Worm (Caenorhabditis elegans) whole organism, young adult: ENCODE measurements around the gene C08F8.3.

Experiments used
- C06A6.2 ChIP-seq: fragments of 200-800 bp; sonication (Bioruptor generic); conservative IDR thresholded peaks from 2 replicates; pipeline ENCODE4 v1.3.6; 2022; ENCODE audit warnings: missing genetic modification characterization, missing compliant biosample characterization
- C17E4.6 ChIP-seq: fragments of 200-800 bp; sonication (Bioruptor generic); IDR thresholded peaks from 2 replicates; pipeline ENCODE4 v1.3.6; 2022; ENCODE audit warnings: missing genetic modification reagents, missing genetic modification characterization, missing compliant biosample characterization
- D2030.7 ChIP-seq: fragments of 200-800 bp; sonication (Bioruptor generic); IDR thresholded peaks from 2 replicates; pipeline ENCODE4 v1.3.6; 2022; ENCODE audit warnings: missing genetic modification reagents, missing genetic modification characterization, missing compliant biosample characterization
- F10E7.11 ChIP-seq: sonication (generic microtip); optimal IDR thresholded peaks from 2 replicates; lab custom pipeline; 2017; ENCODE audit warnings: mild to moderate bottlenecking, missing genetic modification characterization, moderate library complexity, missing compliant biosample characterization
- F49E8.2 ChIP-seq: sonication (generic microtip); optimal IDR thresholded peaks from 3 replicates; lab custom pipeline; 2017; ENCODE audit warnings: missing genetic modification characterization, mild to moderate bottlenecking, missing compliant biosample characterization, antibody characterized with exemption, moderate library complexity; ENCODE audit not compliant: insufficient read depth
- F55B11.4 ChIP-seq: sonication (generic microtip); optimal IDR thresholded peaks from 2 replicates; lab custom pipeline; 2016; ENCODE audit warnings: missing compliant biosample characterization, missing genetic modification characterization, borderline replicate concordance; ENCODE audit not compliant: insufficient read depth
- F57C9.4 ChIP-seq: sonication (generic microtip); optimal IDR thresholded peaks from 2 replicates; lab custom pipeline; 2017; ENCODE audit warnings: mild to moderate bottlenecking, missing genetic modification characterization, missing compliant biosample characterization
- T07F8.4 ChIP-seq: sonication (generic microtip); optimal IDR thresholded peaks from 2 replicates; lab custom pipeline; 2016; ENCODE audit warnings: mild to moderate bottlenecking, missing genetic modification characterization, moderate library complexity, missing compliant biosample characterization
- T26A5.8 ChIP-seq: sonication (generic microtip); optimal IDR thresholded peaks from 2 replicates; lab custom pipeline; 2016; ENCODE audit warnings: missing genetic modification characterization, missing compliant biosample characterization
- Y53F4B.3 ChIP-seq: fragments of 200-800 bp; sonication (Bioruptor generic); IDR thresholded peaks from 2 replicates; pipeline ENCODE4 v1.3.6; 2022; ENCODE audit warnings: missing genetic modification reagents, missing genetic modification characterization, missing compliant biosample characterization
- Y56A3A.18 ChIP-seq: fragments of 200-800 bp; sonication (Bioruptor generic); IDR thresholded peaks from 2 replicates; pipeline ENCODE4 v1.3.6; 2022; ENCODE audit warnings: missing genetic modification reagents, missing genetic modification characterization, missing compliant biosample characterization
- Y67H2A.10 ChIP-seq: fragments of 200-800 bp; sonication (Bioruptor generic); conservative IDR thresholded peaks from 2 replicates; pipeline ENCODE4 v1.3.6; 2022; ENCODE audit warnings: missing genetic modification reagents, missing genetic modification characterization, missing compliant biosample characterization
- akir-1 ChIP-seq: fragments of 200-800 bp; sonication (Bioruptor generic); optimal IDR thresholded peaks from 2 replicates; lab custom pipeline; 2018; ENCODE audit warnings: mild to moderate bottlenecking, missing genetic modification characterization, moderate library complexity, missing compliant biosample characterization
- ama-1 ChIP-seq, 3 experiments: fragments of 150-350 bp in 1 of 3; sonication (generic microtip) in 2 of 3; optimal IDR thresholded peaks; 2 replicates each; lab custom pipeline; 2014 to 2018; ENCODE audit warnings: missing biosample characterization in 2 of 3, missing genetic modification characterization in 2 of 3, missing genetic modification reagents in 2 of 3
- aptf-3 ChIP-seq: fragments of 200-800 bp; sonication (Bioruptor generic); IDR thresholded peaks from 2 replicates; pipeline ENCODE4 v1.3.6; 2022; ENCODE audit warnings: missing genetic modification characterization, missing compliant biosample characterization
- bed-2 ChIP-seq: fragments of 200-800 bp; sonication (Bioruptor generic); IDR thresholded peaks from 2 replicates; pipeline ENCODE4 v1.3.6; 2022; ENCODE audit warnings: missing genetic modification reagents, missing genetic modification characterization, missing compliant biosample characterization
- cebp-2 ChIP-seq: fragments of 200-800 bp; sonication (Bioruptor generic); IDR thresholded peaks from 2 replicates; pipeline ENCODE4 v1.3.6; 2022; ENCODE audit warnings: missing genetic modification characterization, missing compliant biosample characterization
- ceh-27 ChIP-seq: fragments of 200-800 bp; sonication (Bioruptor generic); optimal IDR thresholded peaks from 2 replicates; lab custom pipeline; 2018; ENCODE audit warnings: mild to moderate bottlenecking, missing genetic modification characterization, moderate library complexity, missing compliant biosample characterization
- ceh-79 ChIP-seq: sonication (generic microtip); optimal IDR thresholded peaks from 2 replicates; lab custom pipeline; 2017; ENCODE audit warnings: mild to moderate bottlenecking, missing genetic modification characterization, missing compliant biosample characterization
- ceh-91 ChIP-seq: fragments of 200-800 bp; sonication (Bioruptor generic); IDR thresholded peaks from 2 replicates; pipeline ENCODE4 v1.3.6; 2022; ENCODE audit warnings: missing genetic modification reagents, missing genetic modification characterization, missing compliant biosample characterization
- dox-1 ChIP-seq: fragments of 200-800 bp; sonication (Bioruptor generic); IDR thresholded peaks from 2 replicates; pipeline ENCODE4 v1.3.6; 2022; ENCODE audit warnings: missing genetic modification reagents, missing genetic modification characterization, missing compliant biosample characterization
- dpl-1 ChIP-seq: fragments of 150-350 bp; optimal IDR thresholded peaks from 2 replicates; lab custom pipeline; 2014; ENCODE audit warnings: missing biosample characterization, missing genetic modification reagents, missing genetic modification characterization
- egrh-3 ChIP-seq: fragments of 200-800 bp; sonication (Bioruptor generic); IDR thresholded peaks from 2 replicates; pipeline ENCODE4 v1.3.6; 2022; ENCODE audit warnings: missing genetic modification reagents, missing genetic modification characterization, missing compliant biosample characterization
- ets-4 ChIP-seq: fragments of 200-800 bp; sonication (Bioruptor generic); optimal IDR thresholded peaks from 2 replicates; lab custom pipeline; 2018; ENCODE audit warnings: mild to moderate bottlenecking, missing genetic modification characterization, missing compliant biosample characterization
- fkh-3 ChIP-seq: sonication (generic microtip); optimal IDR thresholded peaks from 2 replicates; lab custom pipeline; 2016; ENCODE audit warnings: mild to moderate bottlenecking, missing genetic modification characterization, missing compliant biosample characterization
- him-1 ChIP-seq: sonication (generic microtip); optimal IDR thresholded peaks from 2 replicates; lab custom pipeline; 2016; ENCODE audit warnings: missing genotype, missing genetic modification reagents, missing genetic modification characterization, missing compliant biosample characterization
- hlh-12 ChIP-seq: sonication (generic microtip); optimal IDR thresholded peaks from 2 replicates; lab custom pipeline; 2016; ENCODE audit warnings: missing genetic modification characterization, missing compliant biosample characterization
- hmg-1.2 ChIP-seq: fragments of 200-800 bp; sonication (Bioruptor generic); IDR thresholded peaks from 2 replicates; pipeline ENCODE4 v1.3.6; 2022; ENCODE audit warnings: missing genetic modification reagents, missing genetic modification characterization, missing compliant biosample characterization
- hrde-1 ChIP-seq: sonication (generic microtip); optimal IDR thresholded peaks from 2 replicates; lab custom pipeline; 2016; ENCODE audit warnings: missing genetic modification characterization, mild to moderate bottlenecking, missing compliant biosample characterization, moderate library complexity, missing genotype, missing genetic modification reagents, borderline replicate concordance
- hsf-1 ChIP-seq: fragments of 200-800 bp; sonication (Bioruptor generic); IDR thresholded peaks from 2 replicates; pipeline ENCODE4 v1.3.6; 2022; ENCODE audit warnings: missing genetic modification reagents, missing genetic modification characterization, missing compliant biosample characterization
- lin-35 ChIP-seq, 3 experiments: fragments of 150-350 bp in 2 of 3; sonication (generic microtip) in 1 of 3; optimal IDR thresholded peaks; 2 replicates each; lab custom pipeline; 2014 to 2018; ENCODE audit warnings: missing biosample characterization in 3 of 3, missing genetic modification characterization in 3 of 3, missing genetic modification reagents in 3 of 3
- lir-1 ChIP-seq: fragments of 200-800 bp; sonication (Bioruptor generic); conservative IDR thresholded peaks from 2 replicates; pipeline ENCODE4 v1.3.6; 2022; ENCODE audit warnings: missing genetic modification reagents, missing genetic modification characterization, missing compliant biosample characterization
- madf-8 ChIP-seq: fragments of 200-800 bp; sonication (Bioruptor generic); conservative IDR thresholded peaks from 2 replicates; pipeline ENCODE4 v1.3.6; 2022; ENCODE audit warnings: missing genetic modification reagents, missing genetic modification characterization, missing compliant biosample characterization
- mcd-1 ChIP-seq: fragments of 200-800 bp; sonication (Bioruptor generic); IDR thresholded peaks from 2 replicates; pipeline ENCODE4 v1.3.6; 2022; ENCODE audit warnings: missing genetic modification reagents, missing genetic modification characterization, missing compliant biosample characterization
- mes-4 ChIP-seq: sonication (generic microtip); optimal IDR thresholded peaks from 2 replicates; lab custom pipeline; 2016; ENCODE audit warnings: missing genotype, missing genetic modification characterization, missing compliant biosample characterization
- mxl-1 ChIP-seq: sonication (generic microtip); optimal IDR thresholded peaks from 2 replicates; lab custom pipeline; 2016; ENCODE audit warnings: missing genetic modification characterization, missing compliant biosample characterization
- nhr-120 ChIP-seq: fragments of 200-800 bp; sonication (Bioruptor generic); IDR thresholded peaks from 2 replicates; pipeline ENCODE4 v1.3.6; 2022; ENCODE audit warnings: missing genetic modification characterization, missing compliant biosample characterization
- nhr-179 ChIP-seq: sonication (generic microtip); optimal IDR thresholded peaks from 2 replicates; lab custom pipeline; 2016; ENCODE audit warnings: mild to moderate bottlenecking, missing genetic modification characterization, missing compliant biosample characterization
- nhr-27 ChIP-seq: fragments of 200-800 bp; sonication (Bioruptor generic); optimal IDR thresholded peaks from 2 replicates; lab custom pipeline; 2018; ENCODE audit warnings: mild to moderate bottlenecking, missing genetic modification characterization, moderate library complexity, missing compliant biosample characterization
- nhr-80 ChIP-seq: sonication (generic microtip); optimal IDR thresholded peaks from 2 replicates; lab custom pipeline; 2016; ENCODE audit warnings: missing genetic modification characterization, missing compliant biosample characterization
- nhr-90 ChIP-seq: sonication (generic microtip); optimal IDR thresholded peaks from 2 replicates; lab custom pipeline; 2016; ENCODE audit warnings: missing genotype, mild to moderate bottlenecking, missing genetic modification characterization, missing compliant biosample characterization
- pha-4 ChIP-seq: fragments of 150-350 bp; sonication (generic microtip); optimal IDR thresholded peaks from 2 replicates; lab custom pipeline; 2014; ENCODE audit warnings: missing biosample characterization, missing genetic modification reagents, missing genetic modification characterization
- sea-2 ChIP-seq: fragments of 200-800 bp; sonication (Bioruptor generic); IDR thresholded peaks from 2 replicates; pipeline ENCODE4 v1.3.6; 2022; ENCODE audit warnings: missing genetic modification characterization, missing compliant biosample characterization
- snpc-1.3 ChIP-seq: sonication (generic microtip); optimal IDR thresholded peaks from 2 replicates; lab custom pipeline; 2017; ENCODE audit warnings: missing genetic modification characterization, mild to moderate bottlenecking, missing compliant biosample characterization, antibody characterized with exemption, moderate library complexity, missing genotype, missing genetic modification reagents; ENCODE audit not compliant: insufficient read depth
- tlf-1 ChIP-seq: fragments of 200-800 bp; sonication (Bioruptor generic); optimal IDR thresholded peaks from 2 replicates; lab custom pipeline; 2018; ENCODE audit warnings: mild to moderate bottlenecking, missing genetic modification characterization, missing compliant biosample characterization
- unc-130 ChIP-seq: sonication (generic microtip); optimal IDR thresholded peaks from 2 replicates; lab custom pipeline; 2016; ENCODE audit warnings: missing genetic modification reagents, missing genetic modification characterization, missing compliant biosample characterization
- ztf-25 ChIP-seq: fragments of 200-800 bp; sonication (Bioruptor generic); IDR thresholded peaks from 2 replicates; pipeline ENCODE4 v1.3.6; 2022; ENCODE audit warnings: missing genetic modification reagents, missing genetic modification characterization, missing compliant biosample characterization
- ztf-26 ChIP-seq: sonication (generic microtip); optimal IDR thresholded peaks from 2 replicates; lab custom pipeline; 2017; ENCODE audit warnings: missing genetic modification characterization, missing compliant biosample characterization

Gene C08F8.3

DNA sequence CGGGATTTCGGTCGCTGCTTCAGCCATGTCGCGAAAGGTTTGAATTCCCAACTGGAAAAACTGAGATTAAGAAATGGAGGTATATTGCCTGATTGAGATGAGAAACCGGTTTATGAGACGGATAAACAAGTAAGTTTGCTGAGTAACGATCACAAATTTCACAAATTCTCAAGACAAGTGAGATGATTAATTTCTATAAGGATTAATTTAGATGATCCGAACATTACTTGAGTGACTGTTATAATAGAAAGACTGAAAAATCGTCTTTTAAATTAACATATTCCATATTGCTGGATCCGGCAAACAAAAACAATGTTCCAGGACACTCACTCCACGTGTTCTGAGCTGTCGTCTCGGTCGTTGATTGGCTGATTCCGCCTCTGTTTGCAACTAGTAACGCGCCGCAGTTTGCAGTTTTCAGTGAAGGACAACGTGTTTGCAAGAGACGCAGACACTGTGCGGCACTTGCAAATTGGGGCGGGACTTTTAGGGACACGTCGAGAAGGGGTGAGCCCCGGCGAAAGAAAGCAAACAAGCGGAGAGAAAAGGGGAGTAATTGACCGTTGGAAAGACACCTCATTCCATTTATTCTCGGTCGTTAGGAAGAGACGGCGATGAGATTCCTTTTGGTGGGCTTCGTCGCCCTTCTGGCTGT is 35.9 kb upstream of the C08F8.3 start, which contains the start of the genes imp-2 and enpl-1 (continued):
- TF ChIP-seq F49E8.2 (tag; lab: Kevin White, UChicago): peak; percentile 34
- no peak for TF ChIP-seq bed-2
- peak; percentile 96 for TF ChIP-seq nhr-80
- TF ChIP-seq sea-2 (GFP tag; lab: Robert Waterston, UW): no peak
- TF ChIP-seq mcd-1 (GFP tag; lab: Robert Waterston, UW): peak; percentile 82
- no peak for TF ChIP-seq ceh-79 (tag; lab: Kevin White, UChicago)
- TF ChIP-seq nhr-90: peak; percentile 82
- TF ChIP-seq T26A5.8 (tag; lab: Kevin White, UChicago): no peak
- no peak for TF ChIP-seq F57C9.4 (tag; lab: Kevin White, UChicago)
- TF ChIP-seq nhr-179 (tag; lab: Kevin White, UChicago): no peak
- peak; percentile 37 for TF ChIP-seq akir-1 (GFP tag; lab: Kevin White, UChicago)
- peak; percentile 80 for TF ChIP-seq ets-4 (GFP tag; lab: Kevin White, UChicago)
- no peak for TF ChIP-seq hrde-1
- TF ChIP-seq ama-1 (optimal IDR thresholded peaks at IDR 0.05; lab: Kevin White, UChicago): no peak
- peak in 1 of 2 experiments; percentile 41 for TF ChIP-seq ama-1 (GFP tag; optimal IDR thresholded peaks at IDR 0.05; lab: Kevin White, UChicago)
- TF ChIP-seq tlf-1 (GFP tag; lab: Kevin White, UChicago): peak; percentile 86
- no peak for TF ChIP-seq nhr-27 (tag; lab: Kevin White, UChicago)
- no peak for TF ChIP-seq F55B11.4 (tag; lab: Kevin White, UChicago)
- peak; percentile 80 for TF ChIP-seq C06A6.2 (GFP tag; lab: Robert Waterston, UW)
- peak in 1 of 3 experiments; percentile 51 for TF ChIP-seq lin-35 (GFP tag; optimal IDR thresholded peaks at IDR 0.05; lab: Kevin White, UChicago)
- no peak for TF ChIP-seq T07F8.4
- no peak for TF ChIP-seq fkh-3
- peak; percentile 48 for TF ChIP-seq dpl-1 (GFP tag; lab: Kevin White, UChicago)
- TF ChIP-seq mxl-1: no peak
- no peak for TF ChIP-seq Y53F4B.3 (GFP tag; lab: Robert Waterston, UW)
- 0 out of 2 replicates have a peak, but pooled peaks have one; percentile 48 for TF ChIP-seq Y67H2A.10 (GFP tag; lab: Robert Waterston, UW)
- peak; percentile 53; the same call in 1 of the 2 replicates for TF ChIP-seq D2030.7 (GFP tag; lab: Robert Waterston, UW)
- TF ChIP-seq dox-1 (GFP tag; lab: Robert Waterston, UW): peak; percentile 96
- TF ChIP-seq hmg-1.2 (GFP tag; lab: Robert Waterston, UW): peak; percentile 97
- peak; percentile 58; the same call in 1 of the 2 replicates for TF ChIP-seq lir-1 (GFP tag; lab: Robert Waterston, UW)
- TF ChIP-seq mes-4 (tag; lab: Kevin White, UChicago): no peak
- no peak for TF ChIP-seq cebp-2 (GFP tag; lab: Robert Waterston, UW)
- TF ChIP-seq madf-8 (GFP tag; lab: Robert Waterston, UW): no peak; the same call in 1 of the 2 replicates
- TF ChIP-seq snpc-1.3: peak; percentile 3
- no peak for TF ChIP-seq ceh-91 (GFP tag; lab: Robert Waterston, UW)
- TF ChIP-seq C17E4.6 (GFP tag; lab: Robert Waterston, UW): no peak
- no peak for TF ChIP-seq hsf-1 (GFP tag; lab: Robert Waterston, UW)
- no peak for TF ChIP-seq pha-4
- TF ChIP-seq ztf-26 (tag; lab: Kevin White, UChicago): peak; percentile 37
- no peak for TF ChIP-seq Y56A3A.18 (GFP tag; lab: Robert Waterston, UW)
- no peak for TF ChIP-seq unc-130 (GFP tag; lab: Kevin White, UChicago)
- peak; percentile 69 for TF ChIP-seq egrh-3
- no peak for TF ChIP-seq F10E7.11
- TF ChIP-seq ceh-27 (GFP tag; lab: Kevin White, UChicago): peak; percentile 88
- 0 out of 2 replicates have a peak, but pooled peaks have one; percentile 30 for TF ChIP-seq ztf-25
- TF ChIP-seq hlh-12 (tag; lab: Kevin White, UChicago): no peak
- no peak for TF ChIP-seq nhr-120 (GFP tag; lab: Robert Waterston, UW)
- TF ChIP-seq him-1: no peak
- no peak for TF ChIP-seq aptf-3
